Fruit fly (Drosophila melanogaster) whole organism, embryonic: Measurements from ENCODE around the gene CG3091.
A peak's percentile ranks its signal among the peaks of the same experiment; 100 is the strongest.

ENCODE experiments used
- Atf3 ChIP-seq: fragments of 200-800 bp; sonication (Bioruptor generic); optimal IDR thresholded peaks from 3 replicates; lab custom pipeline; 2016; ENCODE audit warnings: missing biosample characterization, missing genetic modification characterization
- CG10274 ChIP-seq: fragments of 200-800 bp; sonication (Bioruptor generic); optimal IDR thresholded peaks from 3 replicates; lab custom pipeline; 2017; ENCODE audit warnings: missing biosample characterization, mild to moderate bottlenecking, missing genetic modification characterization
- CG10565 ChIP-seq: fragments of 200-800 bp; sonication (Bioruptor generic); optimal IDR thresholded peaks from 3 replicates; lab custom pipeline; 2016; ENCODE audit warnings: missing biosample characterization, mild to moderate bottlenecking, missing genetic modification characterization
- CG11560 ChIP-seq: fragments of 200-800 bp; sonication (Bioruptor generic); IDR thresholded peaks from 3 replicates; pipeline ENCODE4 v1.3.6; 2022; ENCODE audit warnings: missing biosample characterization, missing genetic modification characterization
- CG12391 ChIP-seq: fragments of 200-800 bp; sonication (Bioruptor generic); optimal IDR thresholded peaks from 3 replicates; lab custom pipeline; 2018; ENCODE audit warnings: missing biosample characterization, mild to moderate bottlenecking, missing genetic modification characterization, moderate library complexity
- CG1529 ChIP-seq: fragments of 200-800 bp; sonication (Bioruptor generic); optimal IDR thresholded peaks from 3 replicates; lab custom pipeline; 2018; ENCODE audit warnings: missing biosample characterization, missing genetic modification characterization
- CG16863 ChIP-seq: fragments of 200-800 bp; sonication (Bioruptor generic); optimal IDR thresholded peaks from 3 replicates; lab custom pipeline; 2016; ENCODE audit warnings: missing biosample characterization, missing genetic modification characterization
- CG17328 ChIP-seq: fragments of 200-800 bp; sonication (Bioruptor generic); IDR thresholded peaks from 2 replicates; pipeline ENCODE4 v1.3.6; 2022; ENCODE audit warnings: missing biosample characterization, missing genetic modification characterization
- CG17361 ChIP-seq: fragments of 200-800 bp; sonication (Bioruptor generic); IDR thresholded peaks from 3 replicates; pipeline ENCODE4 v1.3.6; 2022; ENCODE audit warnings: missing biosample characterization, missing genetic modification characterization
- CG1792 ChIP-seq: fragments of 200-800 bp; sonication (Bioruptor generic); optimal IDR thresholded peaks from 2 replicates; lab custom pipeline; 2016; ENCODE audit warnings: missing biosample characterization, missing genetic modification characterization
- CG18599 ChIP-seq: fragments of 200-800 bp; sonication (Bioruptor generic); optimal IDR thresholded peaks from 3 replicates; lab custom pipeline; 2017; ENCODE audit warnings: missing biosample characterization, missing genetic modification characterization, mild to moderate bottlenecking, moderate library complexity, missing genetic modification reagents
- CG2116 ChIP-seq: fragments of 200-800 bp; sonication (Bioruptor generic); optimal IDR thresholded peaks from 3 replicates; lab custom pipeline; 2018; ENCODE audit warnings: missing biosample characterization, mild to moderate bottlenecking, missing genetic modification characterization
- CG4360 ChIP-seq: fragments of 200-800 bp; sonication (Bioruptor generic); IDR thresholded peaks from 2 replicates; pipeline ENCODE4 v1.3.6; 2022; ENCODE audit warnings: missing biosample characterization, missing genetic modification characterization
- CG5245 ChIP-seq: fragments of 200-800 bp; sonication (Bioruptor generic); optimal IDR thresholded peaks from 3 replicates; lab custom pipeline; 2016; ENCODE audit warnings: missing biosample characterization, missing genetic modification characterization
- CG6813 ChIP-seq: fragments of 200-800 bp; sonication (Bioruptor generic); optimal IDR thresholded peaks from 2 replicates; lab custom pipeline; 2017; ENCODE audit warnings: missing biosample characterization, missing genetic modification characterization, mild to moderate bottlenecking, moderate library complexity, missing genetic modification reagents
- CG7745 ChIP-seq: fragments of 200-800 bp; sonication (Bioruptor generic); optimal IDR thresholded peaks from 2 replicates; lab custom pipeline; 2018; ENCODE audit warnings: missing biosample characterization, mild to moderate bottlenecking, missing genetic modification characterization, moderate library complexity
- CHES-1-like ChIP-seq: fragments of 200-800 bp; sonication (Bioruptor generic); optimal IDR thresholded peaks from 2 replicates; lab custom pipeline; 2016; ENCODE audit warnings: missing biosample characterization, missing genetic modification characterization
- Dek ChIP-seq: fragments of 200-800 bp; sonication (Bioruptor generic); optimal IDR thresholded peaks from 3 replicates; lab custom pipeline; 2019; ENCODE audit warnings: missing biosample characterization, mild to moderate bottlenecking, missing genetic modification characterization, moderate library complexity
- Dref ChIP-seq: fragments of 200-800 bp; sonication (Bioruptor generic); IDR thresholded peaks from 2 replicates; pipeline ENCODE4 v1.3.6; 2022; ENCODE audit warnings: missing biosample characterization, missing genetic modification characterization
- Ets65A ChIP-seq: fragments of 200-800 bp; sonication (Bioruptor generic); peaks from one replicate; lab custom pipeline; 2016; ENCODE audit warnings: missing biosample characterization, missing genetic modification characterization
- Fer1 ChIP-seq: fragments of 200-800 bp; sonication (Bioruptor generic); optimal IDR thresholded peaks from 2 replicates; lab custom pipeline; 2017; ENCODE audit warnings: missing biosample characterization, mild to moderate bottlenecking, missing genetic modification characterization
- Hand ChIP-seq: fragments of 200-800 bp; sonication (Bioruptor generic); optimal IDR thresholded peaks from 2 replicates; lab custom pipeline; 2017; ENCODE audit warnings: mild to moderate bottlenecking, missing biosample characterization, missing genetic modification reagents, missing genetic modification characterization
- Hr78 ChIP-seq, 2 experiments: fragments of 200-800 bp in 1 of 2; fragments of >200 bp in 1 of 2; sonication (Bioruptor generic) in 1 of 2; optimal IDR thresholded peaks; 2 replicates each; lab custom pipeline; 2017 to 2019; ENCODE audit warnings: missing biosample characterization in 2 of 2, missing genetic modification characterization in 2 of 2, mild to moderate bottlenecking in 1 of 2, moderate library complexity in 1 of 2
- Lim3 ChIP-seq: fragments of 200-800 bp; sonication (Bioruptor generic); IDR thresholded peaks from 2 replicates; pipeline ENCODE4 v1.3.6; 2022; ENCODE audit warnings: missing biosample characterization, missing genetic modification characterization
- Rfx ChIP-seq: fragments of 200-800 bp; sonication (Bioruptor generic); IDR thresholded peaks from 2 replicates; pipeline ENCODE4 v1.3.6; 2022; ENCODE audit warnings: missing biosample characterization, missing genetic modification characterization
- Sin3A ChIP-seq: fragments of >200 bp; optimal IDR thresholded peaks from 2 replicates; lab custom pipeline; 2018
- Ssrp ChIP-seq: fragments of 200-800 bp; sonication (Bioruptor generic); optimal IDR thresholded peaks from 2 replicates; lab custom pipeline; 2018; ENCODE audit warnings: missing biosample characterization, mild to moderate bottlenecking, missing genetic modification characterization, moderate library complexity
- Taf1 ChIP-seq: fragments of 200-800 bp; sonication (Bioruptor generic); IDR thresholded peaks from 2 replicates; pipeline ENCODE4 v1.3.6; 2022; ENCODE audit warnings: missing biosample characterization, missing genetic modification characterization
- Vsx1 ChIP-seq: fragments of 200-800 bp; sonication (Bioruptor generic); optimal IDR thresholded peaks from 2 replicates; lab custom pipeline; 2017; ENCODE audit warnings: missing biosample characterization, mild to moderate bottlenecking, missing genetic modification characterization, missing genetic modification reagents
- ato ChIP-seq: fragments of 200-800 bp; sonication (Bioruptor generic); IDR thresholded peaks from 2 replicates; pipeline ENCODE4 v1.3.6; 2022; ENCODE audit warnings: missing biosample characterization, missing genetic modification characterization; ENCODE audit not compliant: partially characterized antibody
- cad ChIP-seq: fragments of >200 bp; optimal IDR thresholded peaks from 2 replicates; lab custom pipeline; 2017; ENCODE audit warnings: missing biosample characterization, missing genetic modification characterization
- chn ChIP-seq: fragments of 200-800 bp; sonication (Bioruptor generic); optimal IDR thresholded peaks from 2 replicates; lab custom pipeline; 2016; ENCODE audit warnings: missing biosample characterization, missing genetic modification characterization
- ci ChIP-seq: fragments of 200-800 bp; sonication (Bioruptor generic); IDR thresholded peaks from 3 replicates; pipeline ENCODE4 v1.3.6; 2022; ENCODE audit warnings: missing biosample characterization, missing genetic modification characterization
- crc ChIP-seq: fragments of 200-800 bp; sonication (Bioruptor generic); optimal IDR thresholded peaks from 2 replicates; lab custom pipeline; 2016; ENCODE audit warnings: missing biosample characterization, missing genetic modification characterization
- dysf ChIP-seq: fragments of 200-800 bp; sonication (Bioruptor generic); IDR thresholded peaks from 3 replicates; pipeline ENCODE4 v1.3.6; 2022; ENCODE audit warnings: missing biosample characterization, missing genetic modification characterization
- fru ChIP-seq: fragments of >200 bp; optimal IDR thresholded peaks from 2 replicates; lab custom pipeline; 2017
- gcm2 ChIP-seq: fragments of 200-800 bp; sonication (Bioruptor generic); optimal IDR thresholded peaks from 2 replicates; lab custom pipeline; 2016; ENCODE audit warnings: missing biosample characterization, missing genetic modification characterization
- h ChIP-seq: fragments of >200 bp; optimal IDR thresholded peaks from 2 replicates; lab custom pipeline; 2017
- hb ChIP-seq: fragments of 200-800 bp; sonication (Bioruptor generic); IDR thresholded peaks from 3 replicates; pipeline ENCODE4 v1.3.6; 2022; ENCODE audit warnings: missing biosample characterization, missing genetic modification characterization; ENCODE audit not compliant: partially characterized antibody
- jigr1 ChIP-seq: fragments of 200-800 bp; sonication (Bioruptor generic); IDR thresholded peaks from 3 replicates; pipeline ENCODE4 v1.3.6; 2022; ENCODE audit warnings: missing biosample characterization, missing genetic modification characterization
- knrl ChIP-seq: fragments of 200-800 bp; sonication (Bioruptor generic); IDR thresholded peaks from 3 replicates; pipeline ENCODE4 v1.3.6; 2022; ENCODE audit warnings: missing biosample characterization, missing genetic modification characterization; ENCODE audit not compliant: partially characterized antibody
- lmd ChIP-seq: fragments of 200-800 bp; sonication (Bioruptor generic); IDR thresholded peaks from 2 replicates; pipeline ENCODE4 v1.3.6; 2022; ENCODE audit warnings: missing biosample characterization, missing genetic modification characterization
- onecut ChIP-seq: fragments of 200-800 bp; sonication (Bioruptor generic); IDR thresholded peaks from 2 replicates; pipeline ENCODE4 v1.3.6; 2022; ENCODE audit warnings: missing biosample characterization, missing genetic modification characterization
- org-1 ChIP-seq: fragments of 200-800 bp; sonication (Bioruptor generic); optimal IDR thresholded peaks from 2 replicates; lab custom pipeline; 2017; ENCODE audit warnings: missing biosample characterization, missing genetic modification characterization
- row ChIP-seq: fragments of 200-800 bp; sonication (Bioruptor generic); IDR thresholded peaks from 3 replicates; pipeline ENCODE4 v1.3.6; 2022; ENCODE audit warnings: missing biosample characterization, missing genetic modification characterization
- sc ChIP-seq, 3 experiments: fragments of >200 bp in 2 of 3; fragments of 200-800 bp in 1 of 3; sonication (Bioruptor generic) in 1 of 3; optimal IDR thresholded peaks; 2 replicates in 2 of 3; 3 replicates in 1 of 3; lab custom pipeline; 2017; ENCODE audit warnings: mild to moderate bottlenecking in 1 of 3, missing biosample characterization in 1 of 3, missing genetic modification characterization in 1 of 3, missing genetic modification reagents in 1 of 3
- sens-2 ChIP-seq: fragments of 200-800 bp; sonication (Bioruptor generic); IDR thresholded peaks from 2 replicates; pipeline ENCODE4 v1.3.6; 2022; ENCODE audit warnings: missing biosample characterization, missing genetic modification characterization
- slou ChIP-seq: fragments of 200-800 bp; sonication (Bioruptor generic); optimal IDR thresholded peaks from 3 replicates; lab custom pipeline; 2016; ENCODE audit warnings: missing biosample characterization, missing genetic modification characterization
- so ChIP-seq: fragments of 200-800 bp; sonication (Bioruptor generic); IDR thresholded peaks from 3 replicates; pipeline ENCODE4 v1.3.6; 2022; ENCODE audit warnings: missing biosample characterization, missing genetic modification characterization
- stwl ChIP-seq: fragments of 200-800 bp; sonication (Bioruptor generic); optimal IDR thresholded peaks from 3 replicates; lab custom pipeline; 2018; ENCODE audit warnings: missing biosample characterization, mild to moderate bottlenecking, missing genetic modification characterization, moderate library complexity
- toy ChIP-seq: fragments of 200-800 bp; sonication (Bioruptor generic); IDR thresholded peaks from 2 replicates; pipeline ENCODE4 v1.3.6; 2022; ENCODE audit warnings: missing biosample characterization, missing genetic modification characterization

Gene CG3091

DNA sequence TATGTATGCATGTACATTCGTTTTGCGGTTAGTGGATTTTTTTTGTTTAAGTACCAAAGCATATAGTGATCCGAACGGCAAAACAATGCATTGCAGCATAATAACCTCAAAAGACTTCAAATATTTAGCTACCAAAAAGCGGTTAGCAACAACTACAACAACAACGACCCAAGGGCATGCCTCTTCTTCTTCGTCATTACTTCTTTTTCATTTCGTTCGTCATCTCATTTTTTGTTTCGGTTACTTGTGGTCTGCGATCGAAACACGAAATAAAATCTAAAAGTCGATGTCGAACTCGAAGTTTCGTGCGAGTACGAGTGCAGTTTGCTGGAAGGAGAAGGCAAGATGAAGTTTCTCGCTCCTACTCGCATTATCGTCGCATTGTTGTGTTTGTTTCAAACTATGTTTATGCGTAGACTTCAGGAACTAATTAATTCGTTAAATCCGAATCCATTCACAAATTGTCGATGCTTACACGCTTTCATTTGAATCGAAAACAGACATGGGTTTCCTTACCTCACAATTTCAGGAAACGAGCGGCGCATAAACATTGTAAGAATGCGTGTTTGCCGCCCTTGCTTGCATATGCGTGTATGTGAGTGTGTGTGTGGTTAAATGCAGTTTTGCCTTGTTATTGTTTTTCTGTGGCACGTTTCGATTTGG lies 44.8 kb upstream of the CG3091 start (continued):
- TF ChIP-seq CG6813 (GFP tag; lab: Kevin White, UChicago) (peak; percentile 79), Ssrp (peak; percentile 82), CG1529 (peak; percentile 80), Vsx1 (GFP tag; lab: Kevin White, UChicago) (peak; percentile 1), Dref (GFP tag; lab: Robert Waterston, UW) (no peak), dysf (GFP tag; lab: Robert Waterston, UW) (peak; percentile 66; the same call in 2 of the 3 replicates), cad (no peak), ato (no peak), CG18599 (GFP tag; lab: Kevin White, UChicago) (peak; percentile 70), CG12391 (tag; lab: Kevin White, UChicago) (peak; percentile 91), knrl (GFP tag; lab: Robert Waterston, UW) (no peak), toy (GFP tag; lab: Robert Waterston, UW) (no peak), Ets65A (GFP tag; lab: Kevin White, UChicago) (peak; percentile 92), CG11560 (no peak), CG17361 (GFP tag; lab: Robert Waterston, UW) (peak; percentile 74), CG17328 (peak; percentile 94), so (GFP tag; lab: Robert Waterston, UW) (peak; percentile 88), chn (GFP tag; lab: Kevin White, UChicago) (peak; percentile 80), Fer1 (GFP tag; lab: Kevin White, UChicago) (peak; percentile 35), CHES-1-like (GFP tag; lab: Kevin White, UChicago) (peak; percentile 43), Dek (tag; lab: Kevin White, UChicago) (peak; percentile 43), fru (no peak), sens-2 (peak; percentile 92), jigr1 (0 out of 3 replicates have a peak, but pooled peaks have one; percentile 13), CG10274 (GFP tag; lab: Kevin White, UChicago) (no peak), CG16863 (peak; percentile 81), row (GFP tag; lab: Robert Waterston, UW) (peak; percentile 90), gcm2 (GFP tag; lab: Kevin White, UChicago) (peak; percentile 75), CG7745 (tag; lab: Kevin White, UChicago) (peak; percentile 62), ci (GFP tag; lab: Robert Waterston, UW) (peak; percentile 98), Atf3 (GFP tag; lab: Kevin White, UChicago) (peak; percentile 81), CG5245 (GFP tag; lab: Kevin White, UChicago) (peak; percentile 59), Lim3 (GFP tag; lab: Robert Waterston, UW) (no peak), Hand (GFP tag; lab: Kevin White, UChicago) (no peak), onecut (GFP tag; lab: Robert Waterston, UW) (peak; percentile 76), CG1792 (GFP tag; lab: Kevin White, UChicago) (peak; percentile 52), Hr78 (GFP tag; optimal IDR thresholded peaks at IDR 0.05; lab: Kevin White, UChicago) (peak in 1 of 2 experiments; percentile 58), Rfx (GFP tag; lab: Robert Waterston, UW) (peak; percentile 50; the same call in 1 of the 2 replicates), Sin3A (lab: Kevin White, UChicago) (no peak), slou (no peak), CG4360 (GFP tag; lab: Robert Waterston, UW) (peak; percentile 80), sc (optimal IDR thresholded peaks at IDR 0.05; lab: Kevin White, UChicago) (no peak), sc (GFP tag; optimal IDR thresholded peaks at IDR 0.05; lab: Kevin White, UChicago) (peak; percentile 75), CG2116 (GFP tag; lab: Kevin White, UChicago) (peak; percentile 28), h (lab: Kevin White, UChicago) (no peak), CG10565 (GFP tag; lab: Kevin White, UChicago) (no peak), hb (GFP tag; lab: Robert Waterston, UW) (no peak), Taf1 (no peak), lmd (GFP tag; lab: Robert Waterston, UW) (peak; percentile 59), org-1 (peak; percentile 80), crc (GFP tag; lab: Kevin White, UChicago) (peak; percentile 52), stwl (tag; lab: Kevin White, UChicago) (peak; percentile 45)
